Fruit fly (Drosophila melanogaster) whole organism, prepupa: ENCODE measurements around the gene Cht11.
A peak's percentile ranks its signal among the peaks of the same experiment; 100 is the strongest.

Source experiments
- CG10631 ChIP-seq: fragments of 200-800 bp; sonication (Bioruptor generic); optimal IDR thresholded peaks from 2 replicates; lab custom pipeline; 2016; ENCODE audit warnings: missing biosample characterization, missing genetic modification characterization
- CG11294 ChIP-seq: fragments of 200-800 bp; sonication (Bioruptor generic); IDR thresholded peaks from 2 replicates; pipeline ENCODE4 v1.3.6; 2022; ENCODE audit warnings: missing biosample characterization, missing genetic modification characterization
- CG11762 ChIP-seq: fragments of 200-800 bp; sonication (Bioruptor generic); optimal IDR thresholded peaks from 3 replicates; lab custom pipeline; 2016; ENCODE audit warnings: missing biosample characterization, missing genetic modification characterization; ENCODE audit not compliant: insufficient read depth
- CG11902 ChIP-seq: fragments of 200-800 bp; sonication (Bioruptor generic); optimal IDR thresholded peaks from 3 replicates; lab custom pipeline; 2016; ENCODE audit warnings: missing biosample characterization, missing genetic modification characterization
- CG1621 ChIP-seq: fragments of 200-800 bp; sonication (Bioruptor generic); optimal IDR thresholded peaks from 3 replicates; lab custom pipeline; 2018; ENCODE audit warnings: missing biosample characterization, mild to moderate bottlenecking, missing genetic modification characterization
- CG3032 ChIP-seq: fragments of 200-800 bp; optimal IDR thresholded peaks from 2 replicates; lab custom pipeline; 2019; ENCODE audit warnings: missing biosample characterization, mild to moderate bottlenecking, missing genetic modification characterization, moderate library complexity
- CG31627 ChIP-seq: fragments of 200-800 bp; sonication (Bioruptor generic); optimal IDR thresholded peaks from 3 replicates; lab custom pipeline; 2016; ENCODE audit warnings: missing biosample characterization, missing genetic modification characterization
- CG32006 ChIP-seq: fragments of 200-800 bp; sonication (Bioruptor generic); optimal IDR thresholded peaks from 3 replicates; lab custom pipeline; 2017; ENCODE audit warnings: missing biosample characterization, mild to moderate bottlenecking, missing genetic modification characterization
- CG34406 ChIP-seq: fragments of 200-800 bp; sonication (Bioruptor generic); optimal IDR thresholded peaks from 3 replicates; lab custom pipeline; 2016; ENCODE audit warnings: missing biosample characterization, missing genetic modification characterization
- CG3919 ChIP-seq: fragments of 200-800 bp; sonication (Bioruptor generic); optimal IDR thresholded peaks from 3 replicates; lab custom pipeline; 2016; ENCODE audit warnings: missing biosample characterization, missing genetic modification characterization
- CG4318 ChIP-seq: fragments of 200-800 bp; sonication (Bioruptor generic); optimal IDR thresholded peaks from 3 replicates; lab custom pipeline; 2017; ENCODE audit warnings: missing biosample characterization, mild to moderate bottlenecking, missing genetic modification characterization
- CG6163 ChIP-seq: fragments of 200-800 bp; sonication (Bioruptor generic); IDR thresholded peaks from 3 replicates; pipeline ENCODE4 v1.3.6; 2022; ENCODE audit warnings: missing biosample characterization, missing genetic modification characterization
- CG6276 ChIP-seq: fragments of 200-800 bp; sonication (Bioruptor generic); optimal IDR thresholded peaks from 2 replicates; lab custom pipeline; 2017; ENCODE audit warnings: missing biosample characterization, mild to moderate bottlenecking, missing genetic modification characterization
- CG6808 ChIP-seq: fragments of 200-800 bp; sonication (Bioruptor generic); optimal IDR thresholded peaks from 3 replicates; lab custom pipeline; 2017; ENCODE audit warnings: missing biosample characterization, missing genetic modification characterization, mild to moderate bottlenecking, moderate library complexity, missing genetic modification reagents
- CG6854 ChIP-seq: fragments of 200-800 bp; sonication (Bioruptor generic); optimal IDR thresholded peaks from 2 replicates; lab custom pipeline; 2017; ENCODE audit warnings: missing biosample characterization, mild to moderate bottlenecking, missing genetic modification characterization
- CG7368 ChIP-seq: fragments of 200-800 bp; sonication (Bioruptor generic); optimal IDR thresholded peaks from 3 replicates; lab custom pipeline; 2016; ENCODE audit warnings: missing biosample characterization, missing genetic modification characterization
- CG8119 ChIP-seq: fragments of 200-800 bp; sonication (Bioruptor generic); IDR thresholded peaks from 3 replicates; pipeline ENCODE4 v1.3.6; 2022; ENCODE audit warnings: missing biosample characterization, missing genetic modification characterization
- CG8632 ChIP-seq: fragments of 200-800 bp; sonication (Bioruptor generic); optimal IDR thresholded peaks from 3 replicates; lab custom pipeline; 2016; ENCODE audit warnings: missing biosample characterization, missing genetic modification characterization
- CG9139 ChIP-seq: fragments of 200-800 bp; sonication (Bioruptor generic); optimal IDR thresholded peaks from 3 replicates; lab custom pipeline; 2017; ENCODE audit warnings: missing biosample characterization, mild to moderate bottlenecking, missing genetic modification characterization
- Eip93F ChIP-seq: fragments of 200-800 bp; sonication (Bioruptor generic); optimal IDR thresholded peaks from 2 replicates; lab custom pipeline; 2016; ENCODE audit warnings: missing biosample characterization, mild to moderate bottlenecking, missing genetic modification characterization
- Ets96B ChIP-seq: fragments of 200-800 bp; optimal IDR thresholded peaks from 2 replicates; lab custom pipeline; 2019; ENCODE audit warnings: missing biosample characterization, mild to moderate bottlenecking, missing genetic modification characterization, moderate library complexity
- Gug ChIP-seq: fragments of 200-800 bp; sonication (Bioruptor generic); IDR thresholded peaks from 2 replicates; pipeline ENCODE4 v1.3.6; 2022; ENCODE audit warnings: missing biosample characterization, missing genetic modification characterization
- Hr38 ChIP-seq: sonication (Bioruptor generic); optimal IDR thresholded peaks from 2 replicates; lab custom pipeline; 2016; ENCODE audit warnings: missing biosample characterization, missing genetic modification characterization
- Hr39 ChIP-seq: fragments of 200-800 bp; sonication (Bioruptor generic); optimal IDR thresholded peaks from 2 replicates; lab custom pipeline; 2016; ENCODE audit warnings: missing biosample characterization, missing genetic modification characterization
- Hr4 ChIP-seq: fragments of 200-800 bp; sonication (Bioruptor generic); optimal IDR thresholded peaks from 3 replicates; lab custom pipeline; 2016; ENCODE audit warnings: missing biosample characterization, missing genetic modification characterization
- Lpt ChIP-seq: fragments of 200-800 bp; sonication (Bioruptor generic); optimal IDR thresholded peaks from 3 replicates; lab custom pipeline; 2016; ENCODE audit warnings: missing biosample characterization, missing genetic modification characterization
- Met ChIP-seq: fragments of 200-800 bp; sonication (Bioruptor generic); optimal IDR thresholded peaks from 3 replicates; lab custom pipeline; 2016; ENCODE audit warnings: missing biosample characterization, missing genetic modification characterization
- Smox ChIP-seq: fragments of 200-800 bp; sonication (Bioruptor generic); optimal IDR thresholded peaks from 3 replicates; lab custom pipeline; 2016; ENCODE audit warnings: missing biosample characterization, missing genetic modification characterization
- Sox102F ChIP-seq: fragments of 200-800 bp; sonication (Bioruptor generic); optimal IDR thresholded peaks from 2 replicates; lab custom pipeline; 2016; ENCODE audit warnings: missing biosample characterization, mild to moderate bottlenecking, missing genetic modification characterization
- Sox14 ChIP-seq: fragments of 200-800 bp; sonication (Bioruptor generic); optimal IDR thresholded peaks from 3 replicates; lab custom pipeline; 2016; ENCODE audit warnings: missing biosample characterization, missing genetic modification characterization
- Sox15 ChIP-seq: fragments of 200-800 bp; sonication (Bioruptor generic); optimal IDR thresholded peaks from 3 replicates; lab custom pipeline; 2016; ENCODE audit warnings: missing biosample characterization, missing genetic modification characterization
- achi ChIP-seq: fragments of 200-800 bp; sonication (Bioruptor generic); optimal IDR thresholded peaks from 3 replicates; lab custom pipeline; 2016; ENCODE audit warnings: missing biosample characterization, missing genetic modification characterization
- acj6 ChIP-seq: fragments of 200-800 bp; sonication (Bioruptor generic); optimal IDR thresholded peaks from 3 replicates; lab custom pipeline; 2016; ENCODE audit warnings: missing biosample characterization, missing genetic modification characterization
- cyc ChIP-seq: fragments of 200-800 bp; sonication (Bioruptor generic); optimal IDR thresholded peaks from 3 replicates; lab custom pipeline; 2016; ENCODE audit warnings: missing biosample characterization, missing genetic modification characterization
- dac ChIP-seq: fragments of 200-800 bp; sonication (Bioruptor generic); optimal IDR thresholded peaks from 2 replicates; lab custom pipeline; 2017; ENCODE audit warnings: missing biosample characterization, mild to moderate bottlenecking, missing genetic modification characterization
- dsx ChIP-seq: fragments of 200-800 bp; optimal IDR thresholded peaks from 3 replicates; lab custom pipeline; 2019; ENCODE audit warnings: missing biosample characterization, mild to moderate bottlenecking, missing genetic modification characterization, moderate library complexity; ENCODE audit not compliant: poor library complexity, severe bottlenecking
- eg ChIP-seq: fragments of 200-800 bp; sonication (Bioruptor generic); IDR thresholded peaks from 3 replicates; pipeline ENCODE4 v1.3.6; 2022; ENCODE audit warnings: missing biosample characterization, missing genetic modification characterization
- esn ChIP-seq: fragments of 200-800 bp; sonication (Bioruptor generic); optimal IDR thresholded peaks from 2 replicates; lab custom pipeline; 2016; ENCODE audit warnings: missing biosample characterization, mild to moderate bottlenecking, missing genetic modification characterization, moderate library complexity
- fd59A ChIP-seq: fragments of 200-800 bp; sonication (Bioruptor generic); optimal IDR thresholded peaks from 2 replicates; lab custom pipeline; 2017; ENCODE audit warnings: missing biosample characterization, mild to moderate bottlenecking, missing genetic modification characterization, missing genetic modification reagents
- fd85E ChIP-seq: fragments of 200-800 bp; sonication (Bioruptor generic); optimal IDR thresholded peaks from 3 replicates; lab custom pipeline; 2016; ENCODE audit warnings: missing biosample characterization, missing genetic modification characterization
- fkh ChIP-seq: fragments of 200-800 bp; sonication (Bioruptor generic); optimal IDR thresholded peaks from 3 replicates; lab custom pipeline; 2017; ENCODE audit warnings: missing biosample characterization, mild to moderate bottlenecking, missing genetic modification characterization, moderate library complexity
- lz ChIP-seq: fragments of 200-800 bp; sonication (Bioruptor generic); optimal IDR thresholded peaks from 3 replicates; lab custom pipeline; 2016; ENCODE audit warnings: missing biosample characterization, missing genetic modification characterization
- pdm3 ChIP-seq: fragments of 200-800 bp; sonication (Bioruptor generic); optimal IDR thresholded peaks from 3 replicates; lab custom pipeline; 2016; ENCODE audit warnings: missing biosample characterization, missing genetic modification characterization
- salr ChIP-seq, 2 experiments: fragments of 200-800 bp; sonication (Bioruptor generic); optimal IDR thresholded peaks; 3 replicates each; lab custom pipeline; 2016 to 2018; ENCODE audit warnings: missing biosample characterization in 2 of 2, missing genetic modification characterization in 2 of 2, mild to moderate bottlenecking in 1 of 2
- spab ChIP-seq: fragments of 200-800 bp; sonication (Bioruptor generic); optimal IDR thresholded peaks from 2 replicates; lab custom pipeline; 2017; ENCODE audit warnings: missing biosample characterization, mild to moderate bottlenecking, missing genetic modification characterization, missing genetic modification reagents
- svp ChIP-seq: fragments of 200-800 bp; sonication (Bioruptor generic); peaks from one replicate; lab custom pipeline; 2016; ENCODE audit warnings: missing biosample characterization, missing genetic modification characterization
- topi ChIP-seq: fragments of 200-800 bp; sonication (Bioruptor generic); optimal IDR thresholded peaks from 3 replicates; lab custom pipeline; 2016; ENCODE audit warnings: missing biosample characterization, missing genetic modification characterization
- vri ChIP-seq: fragments of 200-800 bp; sonication (Bioruptor generic); optimal IDR thresholded peaks from 3 replicates; lab custom pipeline; 2016; ENCODE audit warnings: missing biosample characterization, mild to moderate bottlenecking, missing genetic modification characterization

Gene Cht11

dm6 chrX:6860413-6861089 lies 11.2 kb upstream of the Cht11 start (continued):
- no peak for TF ChIP-seq esn (GFP tag; lab: Kevin White, UChicago)

dm6 chrX:6859756-6860412 lies 10.6 kb upstream of the Cht11 start:
- TF ChIP-seq CG11902 (GFP tag; lab: Kevin White, UChicago) (peak; percentile 82), CG6276 (GFP tag; lab: Kevin White, UChicago) (peak; percentile 80), Hr38 (GFP tag; lab: Kevin White, UChicago) (no peak), lz (GFP tag; lab: Kevin White, UChicago) (peak; percentile 83), CG32006 (GFP tag; lab: Kevin White, UChicago) (peak; percentile 41), salr (GFP tag; optimal IDR thresholded peaks at IDR 0.05; lab: Kevin White, UChicago) (peak in 1 of 2 experiments; percentile 81), Gug (GFP tag; lab: Robert Waterston, UW) (peak; percentile 62; the same call in 1 of the 2 replicates), dac (GFP tag; lab: Kevin White, UChicago) (no peak), CG3032 (peak; percentile 82), CG8632 (peak; percentile 24), Sox14 (GFP tag; lab: Kevin White, UChicago) (no peak), CG3919 (GFP tag; lab: Kevin White, UChicago) (peak; percentile 84), acj6 (peak; percentile 12), vri (GFP tag; lab: Kevin White, UChicago) (peak; percentile 77), CG8119 (no peak; the same call in 2 of the 3 replicates), CG34406 (GFP tag; lab: Kevin White, UChicago) (peak; percentile 32), CG31627 (peak; percentile 23), CG10631 (GFP tag; lab: Kevin White, UChicago) (peak; percentile 45), Hr39 (GFP tag; lab: Kevin White, UChicago) (peak; percentile 31), achi (GFP tag; lab: Kevin White, UChicago) (peak; percentile 28), pdm3 (GFP tag; lab: Kevin White, UChicago) (peak; percentile 41), Ets96B (tag; lab: Kevin White, UChicago) (peak; percentile 72), CG11294 (peak; percentile 63), Met (GFP tag; lab: Kevin White, UChicago) (peak; percentile 82), fd59A (GFP tag; lab: Kevin White, UChicago) (peak; percentile 9), CG6854 (peak; percentile 64), CG1621 (tag; lab: Kevin White, UChicago) (no peak), cyc (GFP tag; lab: Kevin White, UChicago) (peak; percentile 88), fd85E (GFP tag; lab: Kevin White, UChicago) (no peak), esn (GFP tag; lab: Kevin White, UChicago) (peak; percentile 63), Hr4 (peak; percentile 87), CG7368 (GFP tag; lab: Kevin White, UChicago) (peak; percentile 68), Lpt (GFP tag; lab: Kevin White, UChicago) (no peak), Sox15 (GFP tag; lab: Kevin White, UChicago) (no peak), CG6808 (peak; percentile 88), CG4318 (GFP tag; lab: Kevin White, UChicago) (peak; percentile 9), eg (peak; percentile 72), Smox (GFP tag; lab: Kevin White, UChicago) (peak; percentile 59), Eip93F (no peak), svp (GFP tag; lab: Kevin White, UChicago) (peak; percentile 82), spab (peak; percentile 74), CG9139 (GFP tag; lab: Kevin White, UChicago) (peak; percentile 31), fkh (no peak), Sox102F (GFP tag; lab: Kevin White, UChicago) (peak; percentile 31), CG6163 (GFP tag; lab: Robert Waterston, UW) (peak; percentile 74), topi (GFP tag; lab: Kevin White, UChicago) (peak; percentile 90), CG11762 (GFP tag; lab: Kevin White, UChicago) (peak; percentile 67), dsx (GFP tag; lab: Kevin White, UChicago) (no peak)
